ENCODE assay signal across 1 fruit fly cellular context in genomic region chr3L:3417759-3418158, dm6.
TF ChIP-seq lines count a peak whose summit lies in the region.

No protein-coding gene starts in this region.

TF ChIP-seq in whole organism, embryonic, 481 proteins besides CTCF, POLR2A, EP300 and RAD21 (continued from another document and continues in another):
- TF ChIP-seq Oaz (GFP tag; IDR thresholded peaks at IDR 0.05; lab: Robert Waterston, UW) (no peak), CG8478 (optimal IDR thresholded peaks at IDR 0.05; lab: Kevin White, UChicago) (no peak), Awh (GFP tag; IDR thresholded peaks at IDR 0.05; lab: Robert Waterston, UW) (no peak), seq (GFP tag; IDR thresholded peaks at IDR 0.05; lab: Robert Waterston, UW) (no peak), klu (GFP tag; IDR thresholded peaks at IDR 0.05; lab: Robert Waterston, UW) (no peak), HLHmδ (GFP tag; optimal IDR thresholded peaks at IDR 0.05; lab: Kevin White, UChicago) (peak; percentile 68), eyg (GFP tag; optimal IDR thresholded peaks at IDR 0.05; lab: Kevin White, UChicago) (no peak), CG9876 (GFP tag; optimal IDR thresholded peaks at IDR 0.05; lab: Kevin White, UChicago) (no peak), Nf-YA (GFP tag; IDR thresholded peaks at IDR 0.05; lab: Robert Waterston, UW) (peak; percentile 26; the same call in 1 of the 2 replicates), CG1792 (GFP tag; optimal IDR thresholded peaks at IDR 0.05; lab: Kevin White, UChicago) (no peak), HHEX (GFP tag; optimal IDR thresholded peaks at IDR 0.05; lab: Kevin White, UChicago) (no peak), stwl (tag; optimal IDR thresholded peaks at IDR 0.05; lab: Kevin White, UChicago) (peak; percentile 10), z (GFP tag; IDR thresholded peaks at IDR 0.05; lab: Robert Waterston, UW) (no peak), HmgZ (tag; optimal IDR thresholded peaks at IDR 0.05; lab: Kevin White, UChicago) (no peak), B-H2 (GFP tag; optimal IDR thresholded peaks at IDR 0.05; lab: Kevin White, UChicago) (no peak), Dbx (GFP tag; IDR thresholded peaks at IDR 0.05; lab: Robert Waterston, UW) (0 out of 3 replicates have a peak, but pooled peaks have one; percentile 32), pfk (GFP tag; optimal IDR thresholded peaks at IDR 0.05; lab: Kevin White, UChicago) (no peak), Chrac-16 (GFP tag; optimal IDR thresholded peaks at IDR 0.05; lab: Kevin White, UChicago) (no peak), Meics (GFP tag; optimal IDR thresholded peaks at IDR 0.05; lab: Kevin White, UChicago) (no peak), crp (GFP tag; optimal IDR thresholded peaks at IDR 0.05; lab: Kevin White, UChicago) (no peak), zfh2 (GFP tag; optimal IDR thresholded peaks at IDR 0.05; lab: Kevin White, UChicago) (no peak), YL-1 (GFP tag; optimal IDR thresholded peaks at IDR 0.05; lab: Kevin White, UChicago) (no peak), zf30C (GFP tag; optimal IDR thresholded peaks at IDR 0.05; lab: Kevin White, UChicago) (peak; percentile 22), CG4730 (GFP tag; IDR thresholded peaks at IDR 0.05; lab: Robert Waterston, UW) (no peak), Taf1 (GFP tag; IDR thresholded peaks at IDR 0.05; lab: Robert Waterston, UW) (no peak), Poxn (GFP tag; IDR thresholded peaks at IDR 0.05; lab: Robert Waterston, UW) (no peak), danr (GFP tag; IDR thresholded peaks at IDR 0.05; lab: Robert Waterston, UW) (no peak), Atf-2 (GFP tag; optimal IDR thresholded peaks at IDR 0.05; lab: Kevin White, UChicago) (no peak), CG8765 (GFP tag; IDR thresholded peaks at IDR 0.05; lab: Robert Waterston, UW) (no peak), Fer2 (tag; optimal IDR thresholded peaks at IDR 0.05; lab: Kevin White, UChicago) (no peak), CG16815 (GFP tag; optimal IDR thresholded peaks at IDR 0.05; lab: Kevin White, UChicago) (no peak), Sin3A (optimal IDR thresholded peaks at IDR 0.05; lab: Kevin White, UChicago) (no peak), CG6689 (GFP tag; IDR thresholded peaks at IDR 0.05; lab: Robert Waterston, UW) (no peak), ind (GFP tag; optimal IDR thresholded peaks at IDR 0.05; lab: Kevin White, UChicago) (no peak), CG17912 (GFP tag; optimal IDR thresholded peaks at IDR 0.05; lab: Kevin White, UChicago) (no peak), CG1647 (GFP tag; optimal IDR thresholded peaks at IDR 0.05; lab: Kevin White, UChicago) (no peak), CG17359 (tag; optimal IDR thresholded peaks at IDR 0.05; lab: Kevin White, UChicago) (no peak), Hr78 (GFP tag; optimal IDR thresholded peaks at IDR 0.05; lab: Kevin White, UChicago) (no peak), CG7839 (tag; optimal IDR thresholded peaks at IDR 0.05; lab: Kevin White, UChicago) (no peak), Vsx1 (GFP tag; optimal IDR thresholded peaks at IDR 0.05; lab: Kevin White, UChicago) (no peak), CG11085 (GFP tag; IDR thresholded peaks at IDR 0.05; lab: Robert Waterston, UW) (no peak), so (GFP tag; IDR thresholded peaks at IDR 0.05; lab: Robert Waterston, UW) (no peak), jing (GFP tag; optimal IDR thresholded peaks at IDR 0.05; lab: Kevin White, UChicago) (no peak), croc (GFP tag; conservative IDR thresholded peaks at IDR 0.05; lab: Robert Waterston, UW) (no peak), her (GFP tag; optimal IDR thresholded peaks at IDR 0.05; lab: Kevin White, UChicago) (peak; percentile 97), dmrt11E (tag; optimal IDR thresholded peaks at IDR 0.05; lab: Kevin White, UChicago) (no peak), CG8388 (GFP tag; optimal IDR thresholded peaks at IDR 0.05; lab: Kevin White, UChicago) (no peak), CG4282 (GFP tag; optimal IDR thresholded peaks at IDR 0.05; lab: Kevin White, UChicago) (no peak), Mad (GFP tag; optimal IDR thresholded peaks at IDR 0.05; lab: Kevin White, UChicago) (no peak), E2f2 (GFP tag; IDR thresholded peaks at IDR 0.05; lab: Robert Waterston, UW) (no peak), CHES-1-like (GFP tag; optimal IDR thresholded peaks at IDR 0.05; lab: Kevin White, UChicago) (no peak), CG7987 (GFP tag; optimal IDR thresholded peaks at IDR 0.05; lab: Kevin White, UChicago) (peak; percentile 48), CG12659 (GFP tag; optimal IDR thresholded peaks at IDR 0.05; lab: Kevin White, UChicago) (no peak), sna (GFP tag; IDR thresholded peaks at IDR 0.05; lab: Robert Waterston, UW; ENCODE audit: partially characterized antibody) (no peak), bcd (GFP tag; optimal IDR thresholded peaks at IDR 0.05; lab: Kevin White, UChicago) (no peak), CG8924 (tag; optimal IDR thresholded peaks at IDR 0.05; lab: Kevin White, UChicago) (peak; percentile 26), CG30403 (GFP tag; optimal IDR thresholded peaks at IDR 0.05; lab: Kevin White, UChicago) (no peak), gcm2 (GFP tag; optimal IDR thresholded peaks at IDR 0.05; lab: Kevin White, UChicago) (no peak), zen2 (GFP tag; IDR thresholded peaks at IDR 0.05; lab: Robert Waterston, UW; ENCODE audit: partially characterized antibody) (no peak), Abd-B (GFP tag; optimal IDR thresholded peaks at IDR 0.05; lab: Kevin White, UChicago) (no peak), nmo (GFP tag; optimal IDR thresholded peaks at IDR 0.05; lab: Kevin White, UChicago) (no peak), CG1603 (tag; optimal IDR thresholded peaks at IDR 0.05; lab: Kevin White, UChicago) (no peak), CG31388 (GFP tag; optimal IDR thresholded peaks at IDR 0.05; lab: Kevin White, UChicago) (no peak), bsh (GFP tag; optimal IDR thresholded peaks at IDR 0.05; lab: Kevin White, UChicago) (no peak), CG10565 (GFP tag; optimal IDR thresholded peaks at IDR 0.05; lab: Kevin White, UChicago) (no peak), CG6854 (GFP tag; optimal IDR thresholded peaks at IDR 0.05; lab: Kevin White, UChicago) (no peak), NC2β (GFP tag; optimal IDR thresholded peaks at IDR 0.05; lab: Kevin White, UChicago) (no peak), CG18764 (GFP tag; optimal IDR thresholded peaks at IDR 0.05; lab: Kevin White, UChicago) (no peak), CG32767 (GFP tag; IDR thresholded peaks at IDR 0.05; lab: Robert Waterston, UW) (no peak), CG13287 (GFP tag; IDR thresholded peaks at IDR 0.05; lab: Robert Waterston, UW; ENCODE audit: partially characterized antibody) (no peak), CG1024 (GFP tag; IDR thresholded peaks at IDR 0.05; lab: Robert Waterston, UW) (no peak), ems (GFP tag; optimal IDR thresholded peaks at IDR 0.05; lab: Kevin White, UChicago) (no peak), CG2199 (GFP tag; IDR thresholded peaks at IDR 0.05; lab: Robert Waterston, UW) (peak; percentile 58; the same call in 1 of the 3 replicates), CG2116 (GFP tag; optimal IDR thresholded peaks at IDR 0.05; lab: Kevin White, UChicago) (no peak), Jarid2 (GFP tag; optimal IDR thresholded peaks at IDR 0.05; lab: Kevin White, UChicago) (peak; percentile 97), jumu (GFP tag; optimal IDR thresholded peaks at IDR 0.05; lab: Kevin White, UChicago) (no peak), CG8290 (GFP tag; optimal IDR thresholded peaks at IDR 0.05; lab: Kevin White, UChicago) (no peak), CG8290 (tag; optimal IDR thresholded peaks at IDR 0.05; lab: Kevin White, UChicago) (peak in 1 of 2 experiments; percentile 61), cad (GFP tag; optimal IDR thresholded peaks at IDR 0.05; lab: Kevin White, UChicago) (no peak), Dek (tag; optimal IDR thresholded peaks at IDR 0.05; lab: Kevin White, UChicago) (no peak), CG11093 (GFP tag; IDR thresholded peaks at IDR 0.05; lab: Robert Waterston, UW) (no peak), CG42726 (GFP tag; IDR thresholded peaks at IDR 0.05; lab: Robert Waterston, UW; ENCODE audit: partially characterized antibody) (peak; percentile 49; the same call in 1 of the 2 replicates), fru (optimal IDR thresholded peaks at IDR 0.05; lab: Kevin White, UChicago) (no peak), Trl (optimal IDR thresholded peaks at IDR 0.05; lab: Kevin White, UChicago) (no peak), Trl (GFP tag; optimal IDR thresholded peaks at IDR 0.05; lab: Kevin White, UChicago) (no peak), CG33213 (GFP tag; optimal IDR thresholded peaks at IDR 0.05; lab: Kevin White, UChicago) (no peak), CG8281 (tag; optimal IDR thresholded peaks at IDR 0.05; lab: Kevin White, UChicago) (no peak), CG2129 (GFP tag; IDR thresholded peaks at IDR 0.05; lab: Robert Waterston, UW; ENCODE audit: partially characterized antibody) (no peak), CG10267 (tag; optimal IDR thresholded peaks at IDR 0.05; lab: Kevin White, UChicago) (no peak), bab2 (GFP tag; optimal IDR thresholded peaks at IDR 0.05; lab: Kevin White, UChicago) (no peak), CG6272 (GFP tag; IDR thresholded peaks at IDR 0.05; lab: Robert Waterston, UW) (no peak), nerfin-1 (tag; optimal IDR thresholded peaks at IDR 0.05; lab: Kevin White, UChicago) (no peak), inv (GFP tag; IDR thresholded peaks at IDR 0.05; lab: Robert Waterston, UW; ENCODE audit: partially characterized antibody) (no peak), nau (GFP tag; optimal IDR thresholded peaks at IDR 0.05; lab: Kevin White, UChicago) (no peak), otp (GFP tag; IDR thresholded peaks at IDR 0.05; lab: Robert Waterston, UW) (0 out of 3 replicates have a peak, but pooled peaks have one; percentile 9), CG12104 (GFP tag; optimal IDR thresholded peaks at IDR 0.05; lab: Kevin White, UChicago) (no peak), amos (GFP tag; IDR thresholded peaks at IDR 0.05; lab: Robert Waterston, UW; ENCODE audit: partially characterized antibody) (peak; percentile 31; the same call in 1 of the 2 replicates), Neu2 (GFP tag; optimal IDR thresholded peaks at IDR 0.05; lab: Kevin White, UChicago; ENCODE audit: borderline replicate concordance) (no peak), CG15073 (GFP tag; optimal IDR thresholded peaks at IDR 0.05; lab: Kevin White, UChicago) (no peak), CG8944 (GFP tag; optimal IDR thresholded peaks at IDR 0.05; lab: Kevin White, UChicago) (no peak), prd (optimal IDR thresholded peaks at IDR 0.05; lab: Kevin White, UChicago) (no peak), prd (GFP tag; IDR thresholded peaks at IDR 0.05; lab: Robert Waterston, UW) (no peak), CG33557 (GFP tag; optimal IDR thresholded peaks at IDR 0.05; lab: Kevin White, UChicago) (no peak), CG6765 (GFP tag; optimal IDR thresholded peaks at IDR 0.05; lab: Kevin White, UChicago) (no peak), CG15479 (GFP tag; optimal IDR thresholded peaks at IDR 0.05; lab: Kevin White, UChicago) (no peak), gsb (GFP tag; IDR thresholded peaks at IDR 0.05; lab: Robert Waterston, UW) (no peak), CG5245 (GFP tag; optimal IDR thresholded peaks at IDR 0.05; lab: Kevin White, UChicago) (no peak), Antp (GFP tag; optimal IDR thresholded peaks at IDR 0.05; lab: Kevin White, UChicago) (no peak), Lpt (GFP tag; optimal IDR thresholded peaks at IDR 0.05; lab: Kevin White, UChicago) (no peak), crol (GFP tag; IDR thresholded peaks at IDR 0.05; lab: Robert Waterston, UW) (no peak), CG14860 (GFP tag; IDR thresholded peaks at IDR 0.05; lab: Robert Waterston, UW; ENCODE audit: partially characterized antibody) (no peak), odd (GFP tag; optimal IDR thresholded peaks at IDR 0.05; lab: Kevin White, UChicago) (no peak), fu2 (GFP tag; optimal IDR thresholded peaks at IDR 0.05; lab: Kevin White, UChicago) (no peak), CG14050 (GFP tag; IDR thresholded peaks at IDR 0.05; lab: Robert Waterston, UW) (no peak), Rfx (GFP tag; IDR thresholded peaks at IDR 0.05; lab: Robert Waterston, UW) (peak; percentile 18; the same call in 1 of the 2 replicates), CG16863 (GFP tag; optimal IDR thresholded peaks at IDR 0.05; lab: Kevin White, UChicago) (no peak), CG5180 (GFP tag; optimal IDR thresholded peaks at IDR 0.05; lab: Kevin White, UChicago) (no peak), lola (GFP tag; optimal IDR thresholded peaks at IDR 0.05; lab: Kevin White, UChicago) (no peak), CG13123 (GFP tag; optimal IDR thresholded peaks at IDR 0.05; lab: Kevin White, UChicago) (no peak), grn (GFP tag; optimal IDR thresholded peaks at IDR 0.05; lab: Kevin White, UChicago) (no peak), bigmax (GFP tag; optimal IDR thresholded peaks at IDR 0.05; lab: Kevin White, UChicago) (no peak), CG15514 (GFP tag; optimal IDR thresholded peaks at IDR 0.05; lab: Kevin White, UChicago) (no peak), Pdp1 (GFP tag; optimal IDR thresholded peaks at IDR 0.05; lab: Kevin White, UChicago) (no peak), vfl (GFP tag; optimal IDR thresholded peaks at IDR 0.05; lab: Kevin White, UChicago) (no peak), CG34376 (GFP tag; optimal IDR thresholded peaks at IDR 0.05; lab: Kevin White, UChicago) (no peak), CG12744 (GFP tag; optimal IDR thresholded peaks at IDR 0.05; lab: Kevin White, UChicago) (no peak), btn (GFP tag; optimal IDR thresholded peaks at IDR 0.05; lab: Kevin White, UChicago) (no peak), Tbp (GFP tag; optimal IDR thresholded peaks at IDR 0.05; lab: Kevin White, UChicago) (no peak), disco-r (GFP tag; optimal IDR thresholded peaks at IDR 0.05; lab: Kevin White, UChicago) (no peak), CG15269 (tag; optimal IDR thresholded peaks at IDR 0.05; lab: Kevin White, UChicago) (no peak), CG10274 (GFP tag; optimal IDR thresholded peaks at IDR 0.05; lab: Kevin White, UChicago) (no peak), CG9215 (GFP tag; IDR thresholded peaks at IDR 0.05; lab: Robert Waterston, UW) (no peak), CG1602 (GFP tag; optimal IDR thresholded peaks at IDR 0.05; lab: Kevin White, UChicago) (no peak), CG12236 (GFP tag; optimal IDR thresholded peaks at IDR 0.05; lab: Kevin White, UChicago) (no peak), pros (GFP tag; optimal IDR thresholded peaks at IDR 0.05; lab: Kevin White, UChicago) (no peak), MESR4 (GFP tag; optimal IDR thresholded peaks at IDR 0.05; lab: Kevin White, UChicago) (no peak), Ravus (GFP tag; IDR thresholded peaks at IDR 0.05; lab: Robert Waterston, UW) (no peak), CG18599 (GFP tag; optimal IDR thresholded peaks at IDR 0.05; lab: Kevin White, UChicago) (no peak), C15 (GFP tag; IDR thresholded peaks at IDR 0.05; lab: Robert Waterston, UW) (no peak)
